Worm (Caenorhabditis elegans) whole organism, L1 larva: ENCODE results near the gene unc-2.

ENCODE experiments used
- C04F5.9 ChIP-seq: sonication (generic microtip); optimal IDR thresholded peaks from 2 replicates; lab custom pipeline; 2016; ENCODE audit warnings: missing genetic modification characterization, missing compliant biosample characterization
- C16A3.4 ChIP-seq: fragments of 150-350 bp; optimal IDR thresholded peaks from 2 replicates; lab custom pipeline; 2014; ENCODE audit warnings: missing biosample characterization, missing genetic modification characterization
- C34B4.2 ChIP-seq: sonication (generic microtip); optimal IDR thresholded peaks from 2 replicates; lab custom pipeline; 2017; ENCODE audit warnings: mild to moderate bottlenecking, missing genetic modification characterization, missing compliant biosample characterization
- aha-1 ChIP-seq: fragments of 150-350 bp; optimal IDR thresholded peaks from 2 replicates; lab custom pipeline; 2014; ENCODE audit warnings: missing biosample characterization, missing genetic modification characterization
- aly-2 ChIP-seq: fragments of 150-350 bp; optimal IDR thresholded peaks from 2 replicates; lab custom pipeline; 2014; ENCODE audit warnings: missing biosample characterization, missing genetic modification characterization
- blmp-1 ChIP-seq: fragments of 150-350 bp; optimal IDR thresholded peaks from 2 replicates; lab custom pipeline; 2014; ENCODE audit warnings: missing biosample characterization, missing genetic modification characterization
- ceh-82 ChIP-seq, 3 experiments: fragments of 150-350 bp in 1 of 3; sonication (generic microtip) in 2 of 3; optimal IDR thresholded peaks; 2 replicates each; lab custom pipeline; 2014 to 2017; ENCODE audit warnings: missing biosample characterization in 3 of 3, missing genetic modification characterization in 3 of 3
- ceh-88 ChIP-seq: fragments of 200-800 bp; sonication (Bioruptor generic); IDR thresholded peaks from 2 replicates; pipeline ENCODE4 v1.3.6; 2022; ENCODE audit warnings: missing genetic modification characterization, missing compliant biosample characterization
- ceh-90 ChIP-seq: sonication (generic microtip); optimal IDR thresholded peaks from 2 replicates; lab custom pipeline; 2016; ENCODE audit warnings: missing genetic modification characterization, missing compliant biosample characterization
- efl-1 ChIP-seq, 4 experiments: fragments of 150-350 bp; optimal IDR thresholded peaks in 3 of 4; peaks in 1 of 4; 1 replicate in 1 of 4; 2 replicates in 3 of 4; lab custom pipeline; 2014; ENCODE audit warnings: missing biosample characterization in 2 of 4, missing genetic modification characterization in 2 of 4, missing genetic modification reagents in 2 of 4
- efl-3 ChIP-seq: fragments of 200-800 bp; sonication (Bioruptor generic); optimal IDR thresholded peaks from 2 replicates; lab custom pipeline; 2018; ENCODE audit warnings: mild to moderate bottlenecking, missing genetic modification characterization, missing compliant biosample characterization
- egl-27 ChIP-seq, 2 experiments: fragments of 150-350 bp in 1 of 2; sonication (generic microtip); optimal IDR thresholded peaks; 3 replicates each; lab custom pipeline; 2017 to 2018; ENCODE audit warnings: missing biosample characterization in 2 of 2, missing genetic modification characterization in 2 of 2, missing genetic modification reagents in 2 of 2
- elt-2 ChIP-seq: sonication (generic microtip); optimal IDR thresholded peaks from 2 replicates; lab custom pipeline; 2016; ENCODE audit warnings: missing genetic modification characterization, mild to moderate bottlenecking, inconsistent platforms, missing compliant biosample characterization, missing genetic modification reagents
- fkh-4 ChIP-seq: sonication (generic microtip); optimal IDR thresholded peaks from 2 replicates; lab custom pipeline; 2016; ENCODE audit warnings: missing compliant biosample characterization, missing genetic modification characterization, borderline replicate concordance
- fkh-8 ChIP-seq: sonication (generic microtip); optimal IDR thresholded peaks from 2 replicates; lab custom pipeline; 2016; ENCODE audit warnings: mild to moderate bottlenecking, missing genetic modification characterization, missing compliant biosample characterization
- fos-1 ChIP-seq: fragments of 150-350 bp; optimal IDR thresholded peaks from 2 replicates; lab custom pipeline; 2014; ENCODE audit warnings: missing biosample characterization, missing genetic modification characterization
- hlh-17 ChIP-seq: fragments of 200-800 bp; sonication (Bioruptor generic); optimal IDR thresholded peaks from 2 replicates; lab custom pipeline; 2018; ENCODE audit warnings: missing genetic modification characterization, mild to moderate bottlenecking, missing compliant biosample characterization, moderate library complexity, borderline replicate concordance
- irx-1 ChIP-seq: sonication (generic microtip); optimal IDR thresholded peaks from 2 replicates; lab custom pipeline; 2016; ENCODE audit warnings: missing genetic modification characterization, missing compliant biosample characterization
- jun-1 ChIP-seq: fragments of 150-350 bp; optimal IDR thresholded peaks from 2 replicates; lab custom pipeline; 2014; ENCODE audit warnings: missing biosample characterization, missing genetic modification reagents, missing genetic modification characterization
- lin-13 ChIP-seq: fragments of 150-350 bp; optimal IDR thresholded peaks from 2 replicates; lab custom pipeline; 2014; ENCODE audit warnings: missing biosample characterization, missing genetic modification reagents, missing genetic modification characterization
- lin-14 ChIP-seq: fragments of 200-800 bp; sonication (Bioruptor generic); optimal IDR thresholded peaks from 2 replicates; lab custom pipeline; 2018; ENCODE audit warnings: mild to moderate bottlenecking, missing genetic modification characterization, moderate library complexity, missing compliant biosample characterization
- lin-39 ChIP-seq: fragments of 150-350 bp; optimal IDR thresholded peaks from 2 replicates; lab custom pipeline; 2014; ENCODE audit warnings: missing biosample characterization, missing genetic modification reagents, missing genetic modification characterization
- lir-3 ChIP-seq: sonication (generic microtip); optimal IDR thresholded peaks from 2 replicates; lab custom pipeline; 2016; ENCODE audit warnings: mild to moderate bottlenecking, missing genetic modification characterization, moderate library complexity, missing compliant biosample characterization; ENCODE audit not compliant: poor library complexity
- mep-1 ChIP-seq: fragments of 150-350 bp; optimal IDR thresholded peaks from 2 replicates; lab custom pipeline; 2014; ENCODE audit warnings: missing biosample characterization, missing genetic modification characterization
- nhr-20 ChIP-seq: sonication (generic microtip); optimal IDR thresholded peaks from 2 replicates; lab custom pipeline; 2016; ENCODE audit warnings: mild to moderate bottlenecking, missing genetic modification characterization, missing compliant biosample characterization
- nhr-28 ChIP-seq: fragments of 150-350 bp; optimal IDR thresholded peaks from 2 replicates; lab custom pipeline; 2014; ENCODE audit warnings: missing biosample characterization, missing genetic modification characterization
- nhr-47 ChIP-seq: sonication (generic microtip); optimal IDR thresholded peaks from 2 replicates; lab custom pipeline; 2016; ENCODE audit warnings: mild to moderate bottlenecking, missing genetic modification characterization, moderate library complexity, missing compliant biosample characterization
- nhr-77 ChIP-seq: fragments of 150-350 bp; optimal IDR thresholded peaks from 2 replicates; lab custom pipeline; 2014; ENCODE audit warnings: missing biosample characterization, missing genetic modification characterization
- nhr-85 ChIP-seq: sonication (generic microtip); peaks from one replicate; lab custom pipeline; 2016; ENCODE audit warnings: missing genetic modification characterization, inconsistent platforms, missing compliant biosample characterization
- snpc-4 ChIP-seq: fragments of 150-350 bp; optimal IDR thresholded peaks from 2 replicates; lab custom pipeline; 2014; ENCODE audit warnings: missing biosample characterization, missing genetic modification characterization
- sptf-1 ChIP-seq: fragments of 150-350 bp; optimal IDR thresholded peaks from 2 replicates; lab custom pipeline; 2014; ENCODE audit warnings: missing biosample characterization, missing genetic modification characterization
- sup-37 ChIP-seq: fragments of 200-800 bp; sonication (Bioruptor generic); optimal IDR thresholded peaks from 2 replicates; lab custom pipeline; 2018; ENCODE audit warnings: mild to moderate bottlenecking, missing genetic modification characterization, missing compliant biosample characterization
- tbx-2 ChIP-seq: sonication (generic microtip); optimal IDR thresholded peaks from 2 replicates; lab custom pipeline; 2016; ENCODE audit warnings: missing genetic modification characterization, missing compliant biosample characterization
- tlp-1 ChIP-seq: fragments of 150-350 bp; optimal IDR thresholded peaks from 2 replicates; lab custom pipeline; 2014; ENCODE audit warnings: missing biosample characterization, missing genetic modification characterization
- unc-130 ChIP-seq: fragments of 150-350 bp; optimal IDR thresholded peaks from 2 replicates; lab custom pipeline; 2017; ENCODE audit warnings: missing biosample characterization, missing genetic modification characterization, inconsistent platforms
- unc-98 ChIP-seq: fragments of 200-800 bp; sonication (Bioruptor generic); IDR thresholded peaks from 2 replicates; pipeline ENCODE4 v1.3.6; 2022; ENCODE audit warnings: missing genetic modification characterization, missing compliant biosample characterization
- xbp-1 ChIP-seq: sonication (generic microtip); optimal IDR thresholded peaks from 2 replicates; lab custom pipeline; 2016; ENCODE audit warnings: missing genetic modification characterization, missing compliant biosample characterization
- zag-1 ChIP-seq: fragments of 150-350 bp; optimal IDR thresholded peaks from 2 replicates; lab custom pipeline; 2014; ENCODE audit warnings: missing biosample characterization, missing genetic modification characterization
- ztf-4 ChIP-seq: fragments of 150-350 bp; optimal IDR thresholded peaks from 2 replicates; lab custom pipeline; 2014; ENCODE audit warnings: missing biosample characterization, missing genetic modification characterization

Gene unc-2

ce11 chrX:2707480-2708015 is 55.8 kb downstream of the unc-2 start:
- TF ChIP-seq nhr-47 (tag; lab: Kevin White, UChicago): no peak
- TF ChIP-seq efl-3: no peak
- no peak for TF ChIP-seq sup-37
- no peak for TF ChIP-seq ceh-88
- TF ChIP-seq aha-1 (tag; lab: Kevin White, UChicago): no peak
- no peak for TF ChIP-seq jun-1 (tag; lab: Kevin White, UChicago)
- TF ChIP-seq lin-13 (GFP tag; lab: Kevin White, UChicago): no peak
- no peak for TF ChIP-seq unc-130 (tag; lab: Kevin White, UChicago)
- no peak for TF ChIP-seq aly-2 (tag; lab: Kevin White, UChicago)
- no peak for TF ChIP-seq lin-39 (tag; lab: Kevin White, UChicago)
- TF ChIP-seq lin-14 (GFP tag; lab: Kevin White, UChicago): peak; percentile 4
- no peak for TF ChIP-seq hlh-17 (GFP tag; lab: Kevin White, UChicago)
- TF ChIP-seq tlp-1 (tag; lab: Kevin White, UChicago): no peak
- TF ChIP-seq C04F5.9: no peak
- TF ChIP-seq ceh-82 (tag; optimal IDR thresholded peaks at IDR 0.05; lab: Kevin White, UChicago): no peak
- TF ChIP-seq fkh-4 (tag; lab: Kevin White, UChicago): no peak
- TF ChIP-seq efl-1 (optimal IDR thresholded peaks at IDR 0.05; lab: Kevin White, UChicago): no peak
- peak in 1 of 2 experiments; percentile 14 for TF ChIP-seq efl-1 (GFP tag; optimal IDR thresholded peaks at IDR 0.05 in 1 of 2; lab: Kevin White, UChicago)
- TF ChIP-seq nhr-20 (tag; lab: Kevin White, UChicago): no peak
- TF ChIP-seq blmp-1 (tag; lab: Kevin White, UChicago): peak; percentile 83
- no peak for TF ChIP-seq elt-2 (tag; lab: Kevin White, UChicago)
- no peak for TF ChIP-seq ceh-90 (tag; lab: Kevin White, UChicago)
- peak; percentile 57 for TF ChIP-seq nhr-85 (tag; lab: Kevin White, UChicago)
- TF ChIP-seq nhr-77 (tag; lab: Kevin White, UChicago): no peak
- no peak for TF ChIP-seq xbp-1 (tag; lab: Kevin White, UChicago)

ce11 chrX:2705809-2706378 is 57.4 kb downstream of the unc-2 start, which contains the start of gene igcm-3:
TSS of gene igcm-3 (minus strand) at chrX:2705859.
- TF ChIP-seq nhr-28 (no peak), lin-14 (GFP tag; lab: Kevin White, UChicago) (peak; percentile 4), C16A3.4 (no peak), fos-1 (tag; lab: Kevin White, UChicago) (no peak), nhr-85 (tag; lab: Kevin White, UChicago) (peak; percentile 41), blmp-1 (tag; lab: Kevin White, UChicago) (peak; percentile 29)

ce11 chrX:2704768-2705486 is 58.4 kb downstream of the unc-2 start:
- TF ChIP-seq nhr-20 (tag; lab: Kevin White, UChicago): no peak
- no peak for TF ChIP-seq efl-1 (optimal IDR thresholded peaks at IDR 0.05; lab: Kevin White, UChicago)
- TF ChIP-seq efl-1 (GFP tag; optimal IDR thresholded peaks at IDR 0.05 in 1 of 2; lab: Kevin White, UChicago): peak in 1 of 2 experiments; percentile 84
- no peak for TF ChIP-seq lir-3 (tag; lab: Kevin White, UChicago)
- no peak for TF ChIP-seq zag-1 (tag; lab: Kevin White, UChicago)
- TF ChIP-seq sptf-1 (tag; lab: Kevin White, UChicago): no peak
- TF ChIP-seq mep-1 (tag; lab: Kevin White, UChicago): peak; percentile 16
- TF ChIP-seq irx-1 (tag; lab: Kevin White, UChicago): no peak
- no peak for TF ChIP-seq unc-98 (GFP tag; lab: Robert Waterston, UW)
- no peak for TF ChIP-seq nhr-28
- peak; percentile 83 for TF ChIP-seq blmp-1 (tag; lab: Kevin White, UChicago)
- peak; percentile 16 for TF ChIP-seq lin-14 (GFP tag; lab: Kevin White, UChicago)
- no peak for TF ChIP-seq C16A3.4
- no peak for TF ChIP-seq snpc-4 (tag; lab: Kevin White, UChicago)
- no peak for TF ChIP-seq fkh-8
- no peak for TF ChIP-seq ztf-4
- TF ChIP-seq egl-27 (tag; optimal IDR thresholded peaks at IDR 0.05; lab: Kevin White, UChicago): no peak
- TF ChIP-seq ceh-90 (tag; lab: Kevin White, UChicago): no peak
- TF ChIP-seq tbx-2: no peak
- no peak for TF ChIP-seq C34B4.2 (tag; lab: Kevin White, UChicago)
